Fruit fly (Drosophila melanogaster) whole organism, prepupa: Measurements from ENCODE around the gene mRpL51.

ENCODE experiments used
- CG10669 ChIP-seq: fragments of 200-800 bp; sonication (Bioruptor generic); optimal IDR thresholded peaks from 3 replicates; lab custom pipeline; 2018; ENCODE audit warnings: missing biosample characterization, mild to moderate bottlenecking, missing genetic modification characterization, moderate library complexity
- CG15336 ChIP-seq: fragments of 200-800 bp; sonication (Bioruptor generic); IDR thresholded peaks from 2 replicates; pipeline ENCODE4 v1.3.6; 2022; ENCODE audit warnings: missing biosample characterization, missing genetic modification characterization
- CG6792 ChIP-seq: fragments of 200-800 bp; sonication (Bioruptor generic); optimal IDR thresholded peaks from 3 replicates; lab custom pipeline; 2016; ENCODE audit warnings: missing biosample characterization, missing genetic modification characterization
- CG7368 ChIP-seq: fragments of 200-800 bp; sonication (Bioruptor generic); optimal IDR thresholded peaks from 3 replicates; lab custom pipeline; 2016; ENCODE audit warnings: missing biosample characterization, missing genetic modification characterization
- Lpt ChIP-seq: fragments of 200-800 bp; sonication (Bioruptor generic); optimal IDR thresholded peaks from 3 replicates; lab custom pipeline; 2016; ENCODE audit warnings: missing biosample characterization, missing genetic modification characterization
- esn ChIP-seq: fragments of 200-800 bp; sonication (Bioruptor generic); optimal IDR thresholded peaks from 2 replicates; lab custom pipeline; 2016; ENCODE audit warnings: missing biosample characterization, mild to moderate bottlenecking, missing genetic modification characterization, moderate library complexity
- fd85E ChIP-seq: fragments of 200-800 bp; sonication (Bioruptor generic); optimal IDR thresholded peaks from 3 replicates; lab custom pipeline; 2016; ENCODE audit warnings: missing biosample characterization, missing genetic modification characterization
- ss ChIP-seq, 2 experiments: fragments of 200-800 bp; sonication (Bioruptor generic); optimal IDR thresholded peaks; 2 replicates in 1 of 2; 3 replicates in 1 of 2; lab custom pipeline; 2017 to 2018; ENCODE audit warnings: mild to moderate bottlenecking in 2 of 2, missing biosample characterization in 2 of 2, missing genetic modification characterization in 2 of 2, moderate library complexity in 1 of 2

- TF ChIP-seq ss (GFP tag; optimal IDR thresholded peaks at IDR 0.05; lab: Kevin White, UChicago) (no peak), CG10669 (GFP tag; lab: Kevin White, UChicago) (no peak), CG7368 (GFP tag; lab: Kevin White, UChicago) (no peak), Lpt (GFP tag; lab: Kevin White, UChicago) (no peak), CG6792 (GFP tag; lab: Kevin White, UChicago) (no peak), esn (GFP tag; lab: Kevin White, UChicago) (no peak), CG15336 (GFP tag; lab: Robert Waterston, UW) (no peak; the same call in 1 of the 2 replicates), fd85E (GFP tag; lab: Kevin White, UChicago) (no peak)
Measured at dm6 chr2L:8478379-8478778, 38.8 kb downstream of the mRpL51 start.
